Fruit fly (Drosophila melanogaster): Measurements from ENCODE around the gene CG14933.

CG14933 gene

dm6 chr2L:11806022-11806700 lies 36.5 kb upstream of the CG14933 start (continued):
- no peak for TF ChIP-seq chm (GFP tag; IDR thresholded peaks at IDR 0.05)
- TF ChIP-seq mam (GFP tag; optimal IDR thresholded peaks at IDR 0.05) = no peak
- TF ChIP-seq Jarid2 (GFP tag; optimal IDR thresholded peaks at IDR 0.05) = no peak
- TF ChIP-seq CG17186 (GFP tag; optimal IDR thresholded peaks at IDR 0.05) = no peak
- no peak for TF ChIP-seq CG6791 (GFP tag; IDR thresholded peaks at IDR 0.05; ENCODE audit: partially characterized antibody)
- TF ChIP-seq Tbp (GFP tag; optimal IDR thresholded peaks at IDR 0.05) = no peak
- no peak for TF ChIP-seq unpg (GFP tag; optimal IDR thresholded peaks at IDR 0.05)
- TF ChIP-seq lab (GFP tag; optimal IDR thresholded peaks at IDR 0.05) = no peak
- no peak for TF ChIP-seq CG4854 (GFP tag; optimal IDR thresholded peaks at IDR 0.05)
- no peak for TF ChIP-seq H2.0 (GFP tag; IDR thresholded peaks at IDR 0.05)
- TF ChIP-seq CG16863 (GFP tag; optimal IDR thresholded peaks at IDR 0.05) = no peak
- TF ChIP-seq HLHmδ (GFP tag; optimal IDR thresholded peaks at IDR 0.05) = no peak
- no peak for TF ChIP-seq Sry-β (GFP tag; optimal IDR thresholded peaks at IDR 0.05)
- TF ChIP-seq Atf-2 (GFP tag; optimal IDR thresholded peaks at IDR 0.05) = no peak
- TF ChIP-seq Doc2 (GFP tag; IDR thresholded peaks at IDR 0.05) = no peak
- no peak for TF ChIP-seq twi (tag; optimal IDR thresholded peaks at IDR 0.05)
- TF ChIP-seq CG13775 (GFP tag; optimal IDR thresholded peaks at IDR 0.05) = no peak
- no peak for TF ChIP-seq Oli (tag; optimal IDR thresholded peaks at IDR 0.05)
- TF ChIP-seq crol (GFP tag; IDR thresholded peaks at IDR 0.05) = peak; percentile 62
- TF ChIP-seq Gug (GFP tag; IDR thresholded peaks at IDR 0.05) = no peak
- TF ChIP-seq CG11695 (GFP tag; IDR thresholded peaks at IDR 0.05) = no peak
- TF ChIP-seq Nf-YB (GFP tag; optimal IDR thresholded peaks at IDR 0.05) = no peak
- no peak for TF ChIP-seq dmrt99B (tag; optimal IDR thresholded peaks at IDR 0.05)
- no peak for TF ChIP-seq oc (tag; optimal IDR thresholded peaks at IDR 0.05)
- TF ChIP-seq insv (GFP tag; optimal IDR thresholded peaks at IDR 0.05) = peak; percentile 41 to 91
- no peak for TF ChIP-seq Neu2 (GFP tag; optimal IDR thresholded peaks at IDR 0.05; ENCODE audit: borderline replicate concordance)
- no peak for TF ChIP-seq chif (GFP tag; optimal IDR thresholded peaks at IDR 0.05)
- no peak for TF ChIP-seq CG14667 (GFP tag; IDR thresholded peaks at IDR 0.05)
- TF ChIP-seq CG42726 (GFP tag; IDR thresholded peaks at IDR 0.05; ENCODE audit: partially characterized antibody) = no peak
- no peak for TF ChIP-seq gcm (GFP tag; optimal IDR thresholded peaks at IDR 0.05)
- TF ChIP-seq CG7786 (GFP tag; optimal IDR thresholded peaks at IDR 0.05) = no peak
- no peak for TF ChIP-seq Hey (tag; optimal IDR thresholded peaks at IDR 0.05)
- TF ChIP-seq Hr39 (optimal IDR thresholded peaks at IDR 0.05) = no peak
- TF ChIP-seq CG3726 (GFP tag; IDR thresholded peaks at IDR 0.05) = no peak
- no peak for TF ChIP-seq Adf1 (GFP tag; IDR thresholded peaks at IDR 0.05)
- TF ChIP-seq esg (GFP tag; conservative IDR thresholded peaks at IDR 0.05) = no peak
- TF ChIP-seq zfh1 (GFP tag; IDR thresholded peaks at IDR 0.05) = no peak
- peak; percentile 68 for TF ChIP-seq cg (GFP tag; optimal IDR thresholded peaks at IDR 0.05)
- 0 out of 3 replicates have a peak, but pooled peaks have one; percentile 18 for TF ChIP-seq CG34422 (GFP tag; IDR thresholded peaks at IDR 0.05)
